Worm (Caenorhabditis elegans) whole organism, L4/young adult: ENCODE data around the gene F29C4.4.

ENCODE experiments used
- W03F9.2 ChIP-seq: fragments of 150-350 bp; optimal IDR thresholded peaks from 2 replicates; lab custom pipeline; 2014; ENCODE audit warnings: missing biosample characterization, missing genetic modification characterization
- dao-5 ChIP-seq: sonication (generic microtip); optimal IDR thresholded peaks from 2 replicates; lab custom pipeline; 2016; ENCODE audit warnings: missing genotype, missing genetic modification characterization, moderate library complexity, missing compliant biosample characterization

DNA sequence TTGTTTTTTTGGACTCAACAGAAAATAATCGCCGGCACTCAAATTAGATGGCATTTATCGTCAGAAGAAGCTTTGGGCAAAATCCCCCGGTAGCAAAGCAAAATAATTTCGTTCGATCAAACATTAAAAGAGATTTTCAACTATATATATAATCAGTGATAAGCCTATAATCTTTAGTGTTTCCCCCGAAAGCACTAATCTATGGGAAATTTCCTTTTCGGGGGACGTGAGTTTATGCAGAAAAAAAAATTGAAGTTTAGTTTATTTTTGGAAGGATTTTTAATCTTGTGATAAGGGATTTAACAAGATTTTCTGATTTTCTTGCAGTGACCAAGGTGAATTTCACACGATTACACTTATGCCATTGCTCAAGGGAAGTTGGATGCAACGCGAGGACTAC is 22.5 kb downstream of the F29C4.4 start:
- TF ChIP-seq W03F9.2 = no peak
- TF ChIP-seq dao-5 (tag; lab: Kevin White, UChicago) = no peak
